Fruit fly (Drosophila melanogaster): ENCODE results near the gene CG42371.

The CG42371 gene

dm6 chr2L:2220573-2221332 lies 3.7 kb upstream of the CG42371 start, which contains the start of gene papi (continued):
- TF ChIP-seq CG34376 (GFP tag; optimal IDR thresholded peaks at IDR 0.05) (peak; percentile 44), CG1603 (tag; optimal IDR thresholded peaks at IDR 0.05) (peak; percentile 34), Xbp1 (GFP tag; optimal IDR thresholded peaks at IDR 0.05) (peak; percentile 9), abd-A (tag; optimal IDR thresholded peaks at IDR 0.05) (peak; percentile 43), Hr78 (GFP tag; optimal IDR thresholded peaks at IDR 0.05) (peak in 1 of 2 experiments; percentile 90), CG12236 (GFP tag; optimal IDR thresholded peaks at IDR 0.05) (no peak)

DNA sequence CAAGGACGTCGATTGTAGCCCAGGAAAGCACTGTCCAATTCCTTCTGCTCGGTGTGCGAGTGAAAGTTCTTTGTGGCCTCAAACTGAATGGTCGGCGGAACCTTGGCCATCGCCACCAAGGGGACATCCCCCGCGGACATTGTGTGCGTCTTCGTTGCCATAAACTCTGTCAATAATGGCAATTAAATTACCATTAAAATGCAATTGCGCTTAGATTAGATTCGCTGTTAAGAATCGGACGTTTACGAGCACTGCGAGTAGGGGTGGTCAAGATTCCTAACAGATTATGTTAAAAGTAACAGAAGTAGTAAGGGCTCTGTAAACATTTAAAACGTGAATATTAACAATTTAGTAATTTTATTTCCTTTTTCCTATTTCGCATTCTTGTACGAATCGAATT lies 981 bp downstream of the CG42371 start, which contains the start of gene daed:
daed (minus strand) TSS at position 247 of the 400 bp plus-strand sequence.
- TF ChIP-seq phol (tag; optimal IDR thresholded peaks at IDR 0.05), result no peak
- peak; percentile 99 for TF ChIP-seq zen (tag; optimal IDR thresholded peaks at IDR 0.05)
- TF ChIP-seq CG15269 (tag; optimal IDR thresholded peaks at IDR 0.05), result no peak
- TF ChIP-seq MESR4 (GFP tag; optimal IDR thresholded peaks at IDR 0.05), result peak; percentile 62
- TF ChIP-seq TFAM (GFP tag; optimal IDR thresholded peaks at IDR 0.05), result no peak
- TF ChIP-seq Med (GFP tag), result peak; percentile 79
- no peak for TF ChIP-seq pnt (GFP tag; optimal IDR thresholded peaks at IDR 0.05)
- TF ChIP-seq CG7839 (tag; optimal IDR thresholded peaks at IDR 0.05), result no peak
- peak; percentile 99 for TF ChIP-seq exex (tag; optimal IDR thresholded peaks at IDR 0.05)
- peak; percentile 30 for TF ChIP-seq pzg (GFP tag; optimal IDR thresholded peaks at IDR 0.05)
- TF ChIP-seq CG17385 (GFP tag; optimal IDR thresholded peaks at IDR 0.05), result no peak
- no peak for TF ChIP-seq wor (GFP tag; IDR thresholded peaks at IDR 0.05)
- TF ChIP-seq toy (GFP tag; IDR thresholded peaks at IDR 0.05), result no peak
- no peak for TF ChIP-seq CG10565 (GFP tag; optimal IDR thresholded peaks at IDR 0.05)
- peak; percentile 69 for TF ChIP-seq gsb-n (tag; optimal IDR thresholded peaks at IDR 0.05)
- no peak for TF ChIP-seq dmrt11E (tag; optimal IDR thresholded peaks at IDR 0.05)
- no peak for TF ChIP-seq sug (tag; optimal IDR thresholded peaks at IDR 0.05)
- TF ChIP-seq peb (GFP tag; IDR thresholded peaks at IDR 0.05), result no peak
- TF ChIP-seq CG3726 (GFP tag; IDR thresholded peaks at IDR 0.05), result no peak
- TF ChIP-seq CG11093 (GFP tag; IDR thresholded peaks at IDR 0.05), result no peak
- no peak for TF ChIP-seq vnd (GFP tag; IDR thresholded peaks at IDR 0.05; ENCODE audit: partially characterized antibody)
- TF ChIP-seq chm (GFP tag; IDR thresholded peaks at IDR 0.05), result no peak
- no peak for TF ChIP-seq cwo (GFP tag; optimal IDR thresholded peaks at IDR 0.05)
- TF ChIP-seq CG34224 (GFP tag; IDR thresholded peaks at IDR 0.05; ENCODE audit: partially characterized antibody), result 0 out of 3 replicates have a peak, but pooled peaks have one; percentile 28
- TF ChIP-seq gro (GFP tag; optimal IDR thresholded peaks at IDR 0.05), result peak; percentile 9
- TF ChIP-seq abd-A (tag; optimal IDR thresholded peaks at IDR 0.05), result peak; percentile 58
- no peak for TF ChIP-seq CG16815 (GFP tag; optimal IDR thresholded peaks at IDR 0.05)
- TF ChIP-seq Dek (tag; optimal IDR thresholded peaks at IDR 0.05), result no peak
- peak; percentile 74 for TF ChIP-seq MBD-R2 (GFP tag; IDR thresholded peaks at IDR 0.05)
- TF ChIP-seq lola (GFP tag; optimal IDR thresholded peaks at IDR 0.05), result no peak
- TF ChIP-seq Dip2 (GFP tag; IDR thresholded peaks at IDR 0.05), result no peak
- TF ChIP-seq Dll (GFP tag; IDR thresholded peaks at IDR 0.05; ENCODE audit: partially characterized antibody), result 0 out of 4 replicates have a peak, but pooled peaks have one; percentile 33
- no peak for TF ChIP-seq CG10543 (GFP tag; optimal IDR thresholded peaks at IDR 0.05)
- TF ChIP-seq CG17829 (tag; optimal IDR thresholded peaks at IDR 0.05), result no peak
- TF ChIP-seq corto (GFP tag; optimal IDR thresholded peaks at IDR 0.05), result no peak
- no peak for TF ChIP-seq Dip3 (GFP tag; optimal IDR thresholded peaks at IDR 0.05)
- TF ChIP-seq crp (GFP tag; optimal IDR thresholded peaks at IDR 0.05), result no peak
- no peak for TF ChIP-seq Sox100B (GFP tag; optimal IDR thresholded peaks at IDR 0.05)
- TF ChIP-seq CG6654 (GFP tag; optimal IDR thresholded peaks at IDR 0.05), result no peak
- TF ChIP-seq CG12104 (GFP tag; optimal IDR thresholded peaks at IDR 0.05), result no peak
- no peak for TF ChIP-seq CG4424 (GFP tag; optimal IDR thresholded peaks at IDR 0.05)

Measured in whole organism, embryonic.